Worm (Caenorhabditis elegans): ENCODE measurements around the gene wsp-1.

- TF ChIP-seq unc-62 (GFP tag; optimal IDR thresholded peaks at IDR 0.05) (no peak), tbx-2 (tag; optimal IDR thresholded peaks at IDR 0.05) (no peak), nhr-11 (tag; optimal IDR thresholded peaks at IDR 0.05) (no peak), ztf-11 (tag; optimal IDR thresholded peaks at IDR 0.05) (no peak), unc-86 (tag; optimal IDR thresholded peaks at IDR 0.05) (no peak), pqm-1 (tag; optimal IDR thresholded peaks at IDR 0.05) (no peak), ceh-90 (tag; optimal IDR thresholded peaks at IDR 0.05) (no peak), vab-15 (tag; optimal IDR thresholded peaks at IDR 0.05) (no peak)
Observed at ce11 chrIV:8144341-8144740, 54.4 kb downstream of the wsp-1 start.
